Worm (Caenorhabditis elegans) whole organism, early embryonic: ENCODE data around the gene K09C4.4.

Experiments
- F13C5.2 ChIP-seq: sonication (generic microtip); optimal IDR thresholded peaks from 2 replicates; lab custom pipeline; 2017; ENCODE audit warnings: mild to moderate bottlenecking, missing genetic modification characterization, inconsistent platforms, missing compliant biosample characterization
- ama-1 ChIP-seq: fragments of 150-350 bp; optimal IDR thresholded peaks from 2 replicates; lab custom pipeline; 2014
- ceh-13 ChIP-seq: fragments of 200-800 bp; sonication (Bioruptor generic); optimal IDR thresholded peaks from 2 replicates; lab custom pipeline; 2018; ENCODE audit warnings: mild to moderate bottlenecking, missing genetic modification characterization, missing compliant biosample characterization
- ets-7 ChIP-seq: sonication (generic microtip); optimal IDR thresholded peaks from 2 replicates; lab custom pipeline; 2016; ENCODE audit warnings: missing genotype, missing genetic modification characterization, missing compliant biosample characterization
- flt-1 ChIP-seq: fragments of 200-800 bp; sonication (Bioruptor generic); IDR thresholded peaks from 2 replicates; pipeline ENCODE4 v1.3.6; 2022; ENCODE audit warnings: missing genetic modification characterization, missing compliant biosample characterization
- hmbx-1 ChIP-seq: sonication (generic microtip); optimal IDR thresholded peaks from 2 replicates; lab custom pipeline; 2016; ENCODE audit warnings: mild to moderate bottlenecking, missing genetic modification characterization, missing compliant biosample characterization
- pes-1 ChIP-seq: fragments of 200-800 bp; sonication (Bioruptor generic); IDR thresholded peaks from 2 replicates; pipeline ENCODE4 v1.3.6; 2022; ENCODE audit warnings: missing genetic modification reagents, missing genetic modification characterization, missing compliant biosample characterization
- tbx-11 ChIP-seq: fragments of 200-800 bp; sonication (Bioruptor generic); IDR thresholded peaks from 2 replicates; pipeline ENCODE4 v1.3.6; 2022; ENCODE audit warnings: missing genetic modification characterization, missing compliant biosample characterization
- tra-4 ChIP-seq: sonication (generic microtip); optimal IDR thresholded peaks from 2 replicates; lab custom pipeline; 2017; ENCODE audit warnings: missing genetic modification characterization, missing compliant biosample characterization

DNA sequence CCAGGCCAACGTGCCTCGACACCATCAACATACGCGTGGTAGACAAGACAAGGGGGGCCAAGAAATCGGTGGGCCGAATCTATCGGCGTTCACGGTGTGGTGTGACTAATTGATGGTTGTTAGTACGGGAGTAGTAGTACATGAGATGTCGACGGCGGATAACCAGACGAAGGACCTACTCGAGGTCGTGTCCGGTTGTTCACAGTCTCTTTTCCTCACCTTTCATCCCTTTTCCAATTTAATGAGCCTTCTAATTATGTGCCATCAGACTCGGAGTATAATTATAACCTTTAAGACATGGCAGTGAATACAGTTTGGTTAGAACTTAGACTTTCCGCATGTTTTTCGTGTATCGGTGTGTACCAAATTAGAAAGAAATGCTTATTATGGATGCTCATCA is 21.4 kb downstream of the K09C4.4 start:
- TF ChIP-seq ets-7 (tag; lab: Kevin White, UChicago) (no peak), flt-1 (GFP tag; lab: Robert Waterston, UW) (no peak), ceh-13 (GFP tag; lab: Kevin White, UChicago) (no peak), tra-4 (tag; lab: Kevin White, UChicago) (no peak), hmbx-1 (tag; lab: Kevin White, UChicago) (no peak), F13C5.2 (tag; lab: Kevin White, UChicago) (no peak), pes-1 (no peak), ama-1 (lab: Kevin White, UChicago) (no peak), tbx-11 (GFP tag; lab: Robert Waterston, UW) (no peak)
